Fruit fly (Drosophila melanogaster): ENCODE results near the gene Or85e.

The Or85e gene

dm6 chr3R:8650741-8651140 is 15.1 kb upstream of the Or85e start, which contains the start of the genes Mkk4 and SLIRP2 (continued):
- TF ChIP-seq pho (GFP tag; optimal IDR thresholded peaks at IDR 0.05) (peak; percentile 99), CG12769 (tag; optimal IDR thresholded peaks at IDR 0.05) (peak; percentile 97), vfl (GFP tag; optimal IDR thresholded peaks at IDR 0.05) (peak; percentile 99), Hr78 (GFP tag; optimal IDR thresholded peaks at IDR 0.05) (peak in 1 of 2 experiments; percentile 92), C15 (GFP tag; IDR thresholded peaks at IDR 0.05) (peak; percentile 99), Drgx (GFP tag; IDR thresholded peaks at IDR 0.05) (peak; percentile 98), h (optimal IDR thresholded peaks at IDR 0.05) (no peak), vnd (GFP tag; IDR thresholded peaks at IDR 0.05; ENCODE audit: partially characterized antibody) (peak; percentile 85), CG2116 (GFP tag; optimal IDR thresholded peaks at IDR 0.05) (peak; percentile 96), E2f2 (GFP tag; IDR thresholded peaks at IDR 0.05) (peak; percentile 88), CG11560 (tag; IDR thresholded peaks at IDR 0.05) (peak; percentile 94), TFAM (GFP tag; optimal IDR thresholded peaks at IDR 0.05) (peak; percentile 93), Gug (GFP tag; IDR thresholded peaks at IDR 0.05) (peak; percentile 98), ash1 (GFP tag; optimal IDR thresholded peaks at IDR 0.05) (peak; percentile 89), gcm2 (GFP tag; optimal IDR thresholded peaks at IDR 0.05) (peak; percentile 97), CG3281 (GFP tag; optimal IDR thresholded peaks at IDR 0.05) (peak; percentile 99), CG7372 (GFP tag; IDR thresholded peaks at IDR 0.05) (peak; percentile 99), CG30403 (GFP tag; optimal IDR thresholded peaks at IDR 0.05) (peak; percentile 100), CG6654 (GFP tag; optimal IDR thresholded peaks at IDR 0.05) (peak; percentile 92), exex (tag; optimal IDR thresholded peaks at IDR 0.05) (peak; percentile 92), CG7839 (tag; optimal IDR thresholded peaks at IDR 0.05) (peak; percentile 99), CG9932 (GFP tag; IDR thresholded peaks at IDR 0.05) (peak; percentile 99), kni (GFP tag; optimal IDR thresholded peaks at IDR 0.05) (peak; percentile 93), CG17361 (GFP tag; IDR thresholded peaks at IDR 0.05) (peak; percentile 100), tio (GFP tag; optimal IDR thresholded peaks at IDR 0.05) (peak; percentile 99), CG18476 (GFP tag; optimal IDR thresholded peaks at IDR 0.05) (peak; percentile 99), HHEX (GFP tag; optimal IDR thresholded peaks at IDR 0.05) (peak; percentile 98), CG11085 (GFP tag; IDR thresholded peaks at IDR 0.05) (peak; percentile 98), ewg (GFP tag; optimal IDR thresholded peaks at IDR 0.05) (peak; percentile 98), CG10462 (GFP tag; optimal IDR thresholded peaks at IDR 0.05) (peak; percentile 98), CG12659 (GFP tag; optimal IDR thresholded peaks at IDR 0.05) (peak; percentile 99), CG13894 (tag; optimal IDR thresholded peaks at IDR 0.05) (peak; percentile 98), ci (GFP tag; IDR thresholded peaks at IDR 0.05) (peak; percentile 99), p53 (GFP tag; optimal IDR thresholded peaks at IDR 0.05) (peak; percentile 97), MESR4 (GFP tag; optimal IDR thresholded peaks at IDR 0.05) (peak; percentile 84), Dip2 (GFP tag; IDR thresholded peaks at IDR 0.05) (peak; percentile 78), Myb (GFP tag; optimal IDR thresholded peaks at IDR 0.05) (peak; percentile 93), Max (GFP tag; optimal IDR thresholded peaks at IDR 0.05) (peak; percentile 99), Opbp (GFP tag; IDR thresholded peaks at IDR 0.05; ENCODE audit: partially characterized antibody) (peak; percentile 82), CG6813 (GFP tag; optimal IDR thresholded peaks at IDR 0.05) (peak; percentile 98), CG12219 (GFP tag; optimal IDR thresholded peaks at IDR 0.05) (peak; percentile 98), CG2875 (GFP tag; optimal IDR thresholded peaks at IDR 0.05) (peak; percentile 98), Side (GFP tag; optimal IDR thresholded peaks at IDR 0.05) (peak; percentile 99), nerfin-2 (GFP tag; IDR thresholded peaks at IDR 0.05; ENCODE audit: partially characterized antibody) (peak; percentile 77), inv (GFP tag; IDR thresholded peaks at IDR 0.05; ENCODE audit: partially characterized antibody) (peak; percentile 80), dmrt99B (tag; optimal IDR thresholded peaks at IDR 0.05) (peak; percentile 98), CG5180 (GFP tag; optimal IDR thresholded peaks at IDR 0.05) (peak; percentile 90), chif (GFP tag; optimal IDR thresholded peaks at IDR 0.05) (peak; percentile 99), Dll (GFP tag; IDR thresholded peaks at IDR 0.05; ENCODE audit: partially characterized antibody) (peak; percentile 89), CG10366 (GFP tag; IDR thresholded peaks at IDR 0.05) (peak; percentile 99)

Measured in whole organism, embryonic.